Worm (Caenorhabditis elegans) whole organism, L4/young adult: ENCODE results near the gene C08F1.11.

Experiments
- dao-5 ChIP-seq: sonication (generic microtip); optimal IDR thresholded peaks from 2 replicates; lab custom pipeline; 2016; ENCODE audit warnings: missing genotype, missing genetic modification characterization, moderate library complexity, missing compliant biosample characterization
- him-1 ChIP-seq: sonication (generic microtip); optimal IDR thresholded peaks from 2 replicates; lab custom pipeline; 2016; ENCODE audit warnings: missing genotype, missing genetic modification reagents, missing genetic modification characterization, missing compliant biosample characterization

DNA sequence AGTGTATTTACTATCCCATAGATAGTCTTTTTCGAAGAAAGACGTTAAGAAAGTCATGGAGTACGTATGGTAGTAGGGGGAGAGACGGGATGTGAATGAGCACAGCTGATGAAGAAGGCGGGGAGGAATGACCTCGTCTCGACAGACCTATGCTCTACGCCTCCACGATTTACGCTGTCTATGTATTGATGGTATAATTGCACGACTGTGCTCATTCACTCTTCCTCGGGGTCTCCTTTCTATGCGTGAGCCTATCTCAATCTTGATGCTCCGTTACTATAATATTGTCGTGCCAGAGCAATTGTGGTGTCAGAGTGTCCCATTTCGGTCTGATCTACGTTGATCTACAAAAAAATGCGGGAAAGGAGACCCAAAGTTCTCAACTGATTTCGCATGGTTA lies 1.5 kb upstream of the C08F1.11 start, which contains the start of gene C08F1.10:
- no peak for TF ChIP-seq dao-5 (tag; lab: Kevin White, UChicago)
- no peak for TF ChIP-seq him-1 (tag; lab: Kevin White, UChicago)
